Worm (Caenorhabditis elegans): ENCODE data around the gene C47E12.3.

- TF ChIP-seq fkh-10 (GFP tag; optimal IDR thresholded peaks at IDR 0.05) (no peak), nhr-11 (tag; optimal IDR thresholded peaks at IDR 0.05) (no peak)
Measured at ce11 chrIV:10016977-10017376, 15.3 kb upstream of the C47E12.3 start, which contains the start of gene ent-7.
